Worm (Caenorhabditis elegans) whole organism, young adult: ENCODE results near the gene F35C11.5.

Experiments used
- die-1 ChIP-seq: sonication (generic microtip); optimal IDR thresholded peaks from 2 replicates; lab custom pipeline; 2016; ENCODE audit warnings: missing genotype, mild to moderate bottlenecking, missing genetic modification characterization, missing compliant biosample characterization
- nhr-179 ChIP-seq: sonication (generic microtip); optimal IDR thresholded peaks from 2 replicates; lab custom pipeline; 2016; ENCODE audit warnings: mild to moderate bottlenecking, missing genetic modification characterization, missing compliant biosample characterization
- unc-62 ChIP-seq: fragments of 150-350 bp; optimal IDR thresholded peaks from 2 replicates; lab custom pipeline; 2014; ENCODE audit warnings: missing biosample characterization, missing genetic modification reagents, missing genetic modification characterization

- TF ChIP-seq unc-62 (no peak), nhr-179 (tag; lab: Kevin White, UChicago) (no peak), die-1 (tag; lab: Kevin White, UChicago) (no peak)
Observed at ce11 chrII:8216433-8216832, 37.1 kb upstream of the F35C11.5 start, which contains the start of gene M110.3.
